Fruit fly (Drosophila melanogaster): Measurements from ENCODE around the gene elm.

DNA sequence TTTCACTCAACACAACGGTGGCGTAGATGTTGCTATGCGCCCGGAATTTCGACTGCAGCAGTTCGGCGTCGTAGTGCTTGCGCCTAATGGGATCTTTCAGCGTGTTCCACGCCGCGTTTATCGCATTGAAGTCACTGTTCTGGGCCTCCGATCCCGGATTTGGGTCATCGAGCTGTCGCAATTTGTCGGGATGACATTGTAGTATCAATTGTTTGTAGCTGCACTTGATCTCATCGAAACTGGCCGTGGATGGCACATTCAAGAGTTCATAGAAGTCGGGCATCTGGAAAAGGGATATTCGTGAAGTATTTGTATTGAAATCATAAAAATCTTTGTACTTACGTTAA is 32.3 kb downstream of the elm start:
- TF ChIP-seq pan (optimal IDR thresholded peaks at IDR 0.05) (no peak), pan (GFP tag; optimal IDR thresholded peaks at IDR 0.05 in 1 of 2, IDR thresholded peaks at IDR 0.05 in 1 of 2) (no peak), Vsx1 (GFP tag; optimal IDR thresholded peaks at IDR 0.05) (no peak), slou (GFP tag; optimal IDR thresholded peaks at IDR 0.05) (no peak), CG3065 (GFP tag; optimal IDR thresholded peaks at IDR 0.05) (no peak), CG11723 (GFP tag; optimal IDR thresholded peaks at IDR 0.05) (no peak), gt (GFP tag; IDR thresholded peaks at IDR 0.05) (no peak), cas (GFP tag; IDR thresholded peaks at IDR 0.05) (no peak), B-H1 (GFP tag; IDR thresholded peaks at IDR 0.05) (no peak), CG12659 (GFP tag; optimal IDR thresholded peaks at IDR 0.05) (no peak), insv (GFP tag; optimal IDR thresholded peaks at IDR 0.05) (no peak), HLHmδ (GFP tag; optimal IDR thresholded peaks at IDR 0.05) (no peak), luna (GFP tag; optimal IDR thresholded peaks at IDR 0.05) (no peak)

Measured in whole organism, embryonic.